Worm (Caenorhabditis elegans) whole organism, L4 larva: ENCODE data around the gene ZK938.11.

Experiments used
- F10B5.3 ChIP-seq: sonication (generic microtip); optimal IDR thresholded peaks from 2 replicates; lab custom pipeline; 2016; ENCODE audit warnings: mild to moderate bottlenecking, missing genetic modification characterization, missing compliant biosample characterization
- F37D6.2 ChIP-seq: sonication (generic microtip); optimal IDR thresholded peaks from 2 replicates; lab custom pipeline; 2016; ENCODE audit warnings: mild to moderate bottlenecking, missing genetic modification characterization, missing compliant biosample characterization
- T26A8.4 ChIP-seq: fragments of 200-800 bp; sonication (Bioruptor generic); IDR thresholded peaks from 2 replicates; pipeline ENCODE4 v1.3.6; 2022; ENCODE audit warnings: missing genetic modification characterization, missing compliant biosample characterization
- Y5F2A.4 ChIP-seq: fragments of 200-800 bp; sonication (Bioruptor generic); optimal IDR thresholded peaks from 2 replicates; lab custom pipeline; 2018; ENCODE audit warnings: mild to moderate bottlenecking, missing genetic modification characterization, missing compliant biosample characterization
- aha-1 ChIP-seq: fragments of 150-350 bp; peaks from one replicate; lab custom pipeline; 2014; ENCODE audit warnings: missing biosample characterization, missing genetic modification characterization
- ceh-20 ChIP-seq: fragments of 200-800 bp; sonication (Bioruptor generic); IDR thresholded peaks from 2 replicates; pipeline ENCODE4 v1.3.6; 2022; ENCODE audit warnings: missing genetic modification reagents, missing genetic modification characterization, missing compliant biosample characterization
- ceh-44 ChIP-seq: fragments of 200-800 bp; sonication (Bioruptor generic); IDR thresholded peaks from 2 replicates; pipeline ENCODE4 v1.3.6; 2022; ENCODE audit warnings: missing genetic modification reagents, missing genetic modification characterization, missing compliant biosample characterization
- daf-16 ChIP-seq, 3 experiments: sonication (generic microtip); optimal IDR thresholded peaks; 2 replicates each; lab custom pipeline; 2016 to 2017; ENCODE audit warnings: missing genetic modification characterization in 3 of 3, missing genetic modification reagents in 3 of 3, mild to moderate bottlenecking in 2 of 3, missing compliant biosample characterization in 2 of 3, missing biosample characterization in 1 of 3, moderate library complexity in 1 of 3
- daf-8 ChIP-seq: fragments of 200-800 bp; sonication (Bioruptor generic); IDR thresholded peaks from 2 replicates; pipeline ENCODE4 v1.3.6; 2022; ENCODE audit warnings: missing genetic modification characterization, missing compliant biosample characterization
- dmd-6 ChIP-seq: fragments of 200-800 bp; sonication (Bioruptor generic); IDR thresholded peaks from 2 replicates; pipeline ENCODE4 v1.3.6; 2022; ENCODE audit warnings: missing genetic modification reagents, missing genetic modification characterization, missing compliant biosample characterization
- dve-1 ChIP-seq: sonication (generic microtip); optimal IDR thresholded peaks from 2 replicates; lab custom pipeline; 2017; ENCODE audit warnings: antibody characterized with exemption, mild to moderate bottlenecking, missing genetic modification characterization, missing compliant biosample characterization; ENCODE audit not compliant: insufficient read depth
- gei-8 ChIP-seq: fragments of 200-800 bp; sonication (Bioruptor generic); optimal IDR thresholded peaks from 2 replicates; lab custom pipeline; 2018; ENCODE audit warnings: mild to moderate bottlenecking, missing genetic modification characterization, missing compliant biosample characterization
- hlh-11 ChIP-seq: fragments of 200-800 bp; sonication (Bioruptor generic); optimal IDR thresholded peaks from 2 replicates; lab custom pipeline; 2018; ENCODE audit warnings: mild to moderate bottlenecking, missing genetic modification characterization, missing compliant biosample characterization
- hlh-30 ChIP-seq: sonication (generic microtip); optimal IDR thresholded peaks from 2 replicates; lab custom pipeline; 2017; ENCODE audit warnings: antibody characterized with exemption, mild to moderate bottlenecking, missing genetic modification characterization, missing compliant biosample characterization; ENCODE audit not compliant: insufficient read depth
- hmg-1.1 ChIP-seq: fragments of 200-800 bp; sonication (Bioruptor generic); IDR thresholded peaks from 2 replicates; pipeline ENCODE4 v1.3.6; 2022; ENCODE audit warnings: missing genetic modification reagents, missing genetic modification characterization, missing compliant biosample characterization
- jun-1 ChIP-seq: fragments of 150-350 bp; optimal IDR thresholded peaks from 2 replicates; lab custom pipeline; 2014; ENCODE audit warnings: missing biosample characterization, missing genetic modification reagents, missing genetic modification characterization
- lin-15B ChIP-seq: fragments of 150-350 bp; sonication (generic microtip); optimal IDR thresholded peaks from 3 replicates; lab custom pipeline; 2014; ENCODE audit warnings: missing biosample characterization, missing genetic modification characterization
- lir-3 ChIP-seq: sonication (generic microtip); optimal IDR thresholded peaks from 2 replicates; lab custom pipeline; 2016; ENCODE audit warnings: mild to moderate bottlenecking, missing genetic modification characterization, missing compliant biosample characterization
- madf-5 ChIP-seq, 2 experiments: fragments of 200-800 bp; sonication (Bioruptor generic); IDR thresholded peaks; 2 replicates each; pipeline ENCODE4 v1.3.6; 2022; ENCODE audit warnings: missing compliant biosample characterization in 2 of 2, missing genetic modification characterization in 2 of 2
- mdl-1 ChIP-seq, 2 experiments: fragments of 150-350 bp in 1 of 2; sonication (generic microtip) in 1 of 2; optimal IDR thresholded peaks; 2 replicates each; lab custom pipeline; 2014 to 2017; ENCODE audit warnings: missing biosample characterization in 2 of 2, missing genetic modification characterization in 2 of 2
- mxl-3 ChIP-seq: fragments of 200-800 bp; sonication (Bioruptor generic); optimal IDR thresholded peaks from 2 replicates; lab custom pipeline; 2018; ENCODE audit warnings: mild to moderate bottlenecking, missing genetic modification characterization, missing compliant biosample characterization
- nhr-102 ChIP-seq: sonication (generic microtip); optimal IDR thresholded peaks from 2 replicates; lab custom pipeline; 2016; ENCODE audit warnings: mild to moderate bottlenecking, missing genetic modification characterization, moderate library complexity, missing compliant biosample characterization
- nhr-11 ChIP-seq: fragments of 150-350 bp; optimal IDR thresholded peaks from 2 replicates; lab custom pipeline; 2014; ENCODE audit warnings: missing biosample characterization, missing genetic modification characterization
- nhr-237 ChIP-seq: sonication (generic microtip); optimal IDR thresholded peaks from 2 replicates; lab custom pipeline; 2017; ENCODE audit warnings: missing biosample characterization, missing genetic modification characterization
- nhr-25 ChIP-seq: sonication (generic microtip); optimal IDR thresholded peaks from 2 replicates; lab custom pipeline; 2017; ENCODE audit warnings: missing genetic modification characterization, mild to moderate bottlenecking, missing compliant biosample characterization, antibody characterized with exemption, moderate library complexity, borderline replicate concordance; ENCODE audit not compliant: insufficient read depth
- nhr-28 ChIP-seq: fragments of 150-350 bp; optimal IDR thresholded peaks from 2 replicates; lab custom pipeline; 2014; ENCODE audit warnings: missing biosample characterization, missing genetic modification characterization
- nhr-6 ChIP-seq: fragments of 150-350 bp; optimal IDR thresholded peaks from 2 replicates; lab custom pipeline; 2014; ENCODE audit warnings: missing biosample characterization, missing genetic modification characterization
- nhr-77 ChIP-seq: fragments of 150-350 bp; optimal IDR thresholded peaks from 2 replicates; lab custom pipeline; 2014; ENCODE audit warnings: missing biosample characterization, missing genetic modification characterization
- pqm-1 ChIP-seq: sonication (generic microtip); optimal IDR thresholded peaks from 2 replicates; lab custom pipeline; 2017; ENCODE audit warnings: missing biosample characterization, missing genetic modification characterization
- rbr-2 ChIP-seq: sonication (generic microtip); optimal IDR thresholded peaks from 2 replicates; lab custom pipeline; 2016; ENCODE audit warnings: missing genotype, missing genetic modification characterization, missing compliant biosample characterization
- spr-3 ChIP-seq: fragments of 200-800 bp; sonication (Bioruptor generic); optimal IDR thresholded peaks from 2 replicates; lab custom pipeline; 2018; ENCODE audit warnings: mild to moderate bottlenecking, missing genetic modification characterization, missing compliant biosample characterization
- tra-1 ChIP-seq: fragments of 200-800 bp; sonication (Bioruptor generic); IDR thresholded peaks from 2 replicates; pipeline ENCODE4 v1.3.6; 2022; ENCODE audit warnings: missing genetic modification reagents, missing genetic modification characterization, missing compliant biosample characterization
- unc-130 ChIP-seq: sonication (generic microtip); optimal IDR thresholded peaks from 2 replicates; lab custom pipeline; 2016; ENCODE audit warnings: missing genetic modification reagents, missing genetic modification characterization, missing compliant biosample characterization
- unc-62 ChIP-seq, 3 experiments: fragments of 150-350 bp in 1 of 3; sonication (generic microtip); optimal IDR thresholded peaks in 2 of 3; peaks in 1 of 3; 1 replicate in 1 of 3; 2 replicates in 2 of 3; lab custom pipeline; 2014 to 2017; ENCODE audit warnings: missing biosample characterization in 3 of 3, missing genetic modification characterization in 3 of 3, missing genetic modification reagents in 3 of 3, missing genotype in 1 of 3
- zip-2 ChIP-seq: fragments of 150-350 bp; optimal IDR thresholded peaks from 2 replicates; lab custom pipeline; 2014; ENCODE audit warnings: missing biosample characterization, missing genetic modification characterization
- ztf-11 ChIP-seq: fragments of 150-350 bp; optimal IDR thresholded peaks from 2 replicates; lab custom pipeline; 2014; ENCODE audit warnings: missing biosample characterization, missing genetic modification characterization

ZK938.11 gene

ce11 chrII:9827852-9828251, 12.4 kb downstream of the ZK938.11 start, which contains the start of gene eyg-1:
TSS of gene eyg-1 (minus strand) at chrII:9827952.
- TF ChIP-seq aha-1 (peak; percentile 53), nhr-25 (tag; lab: Kevin White, UChicago) (no peak), daf-8 (GFP tag; lab: Robert Waterston, UW) (no peak), spr-3 (no peak), nhr-237 (no peak), T26A8.4 (GFP tag; lab: Robert Waterston, UW) (no peak)

ce11 chrII:9826946-9827345, 13.3 kb downstream of the ZK938.11 start:
- TF ChIP-seq lir-3 (no peak), lin-15B (tag; lab: Kevin White, UChicago) (no peak), ztf-11 (no peak), aha-1 (peak; percentile 56)

- TF ChIP-seq hlh-30 (tag; lab: Kevin White, UChicago) (peak; percentile 91), nhr-28 (tag; lab: Kevin White, UChicago) (peak; percentile 78), dve-1 (tag; lab: Kevin White, UChicago) (peak; percentile 68), gei-8 (GFP tag; lab: Kevin White, UChicago) (no peak), jun-1 (no peak), aha-1 (peak; percentile 38), pqm-1 (peak; percentile 91), unc-130 (GFP tag; lab: Kevin White, UChicago) (no peak), daf-16 (GFP tag; optimal IDR thresholded peaks at IDR 0.05; lab: Kevin White, UChicago) (no peak), daf-16 (tag; optimal IDR thresholded peaks at IDR 0.05; lab: Kevin White, UChicago) (peak; percentile 71), nhr-102 (tag; lab: Kevin White, UChicago) (peak; percentile 93), dmd-6 (GFP tag; lab: Robert Waterston, UW) (peak; percentile 90), tra-1 (GFP tag; lab: Robert Waterston, UW) (0 out of 2 replicates have a peak, but pooled peaks have one; percentile 29), hlh-11 (tag; lab: Kevin White, UChicago) (peak; percentile 79), mxl-3 (peak; percentile 56), nhr-77 (tag; lab: Kevin White, UChicago) (peak; percentile 1), mdl-1 (tag; optimal IDR thresholded peaks at IDR 0.05; lab: Kevin White, UChicago) (peak in 1 of 2 experiments; percentile 66), rbr-2 (no peak), unc-62 (GFP tag; optimal IDR thresholded peaks at IDR 0.05 in 1 of 2; lab: Kevin White, UChicago) (peak in 1 of 2 experiments; percentile 21), unc-62 (tag; optimal IDR thresholded peaks at IDR 0.05; lab: Kevin White, UChicago) (no peak)
These were observed 32.7 kb downstream of the ZK938.11 start, which contains the start of gene cyp-13A8 for ce11 chrII:9807519-9807972. TSS of gene cyp-13A8 (minus strand) at chrII:9807569.

- no peak for TF ChIP-seq rbr-2
- peak; percentile 6; the same call in 1 of the 2 replicates for TF ChIP-seq dmd-6 (GFP tag; lab: Robert Waterston, UW)
- peak; percentile 17 for TF ChIP-seq nhr-28 (tag; lab: Kevin White, UChicago)
These were observed 36.9 kb downstream of the ZK938.11 start, which contains the start of gene cyp-13A7 for ce11 chrII:9803320-9803719. TSS of gene cyp-13A7 (plus strand) at chrII:9803620.

ce11 chrII:9802642-9803041, 37.6 kb downstream of the ZK938.11 start, which contains the start of gene cyp-13A6:
TSS of gene cyp-13A6 (minus strand) at chrII:9802821.
- TF ChIP-seq nhr-28 (tag; lab: Kevin White, UChicago) (peak; percentile 63), dmd-6 (GFP tag; lab: Robert Waterston, UW) (peak; percentile 46; the same call in 1 of the 2 replicates), daf-16 (GFP tag; optimal IDR thresholded peaks at IDR 0.05; lab: Kevin White, UChicago) (no peak), daf-16 (tag; optimal IDR thresholded peaks at IDR 0.05; lab: Kevin White, UChicago) (peak; percentile 68), ceh-20 (GFP tag; lab: Robert Waterston, UW) (no peak), hlh-11 (tag; lab: Kevin White, UChicago) (peak; percentile 18)

- TF ChIP-seq unc-62 (GFP tag; optimal IDR thresholded peaks at IDR 0.05 in 1 of 2; lab: Kevin White, UChicago) (peak in 1 of 2 experiments; percentile 77), unc-62 (tag; optimal IDR thresholded peaks at IDR 0.05; lab: Kevin White, UChicago) (no peak), zip-2 (no peak), F37D6.2 (tag; lab: Kevin White, UChicago) (no peak), hlh-11 (tag; lab: Kevin White, UChicago) (peak; percentile 73), Y5F2A.4 (GFP tag; lab: Kevin White, UChicago) (no peak), nhr-11 (tag; lab: Kevin White, UChicago) (peak; percentile 19), F10B5.3 (tag; lab: Kevin White, UChicago) (no peak), lir-3 (no peak), hlh-30 (tag; lab: Kevin White, UChicago) (peak; percentile 76), nhr-25 (tag; lab: Kevin White, UChicago) (no peak), madf-5 (GFP tag; IDR thresholded peaks at IDR 0.05; lab: Robert Waterston, UW) (no peak), nhr-6 (tag; lab: Kevin White, UChicago) (no peak), ceh-44 (GFP tag; lab: Robert Waterston, UW) (no peak), dmd-6 (GFP tag; lab: Robert Waterston, UW) (peak; percentile 82), dve-1 (tag; lab: Kevin White, UChicago) (peak; percentile 28), nhr-77 (tag; lab: Kevin White, UChicago) (peak; percentile 73), ztf-11 (no peak), unc-130 (GFP tag; lab: Kevin White, UChicago) (no peak), pqm-1 (peak; percentile 59), hmg-1.1 (GFP tag; lab: Robert Waterston, UW) (no peak), nhr-102 (tag; lab: Kevin White, UChicago) (peak; percentile 64)
These were observed 40.0 kb downstream of the ZK938.11 start, which contains the start of gene cyp-13A5 for ce11 chrII:9800251-9800650. TSS of gene cyp-13A5 (minus strand) at chrII:9800362.
